Worm (Caenorhabditis elegans) whole organism, mixed stage, embryonic: ENCODE measurements around the gene pfk-1.2.

Experiments
- M03D4.4 ChIP-seq: sonication (generic microtip); optimal IDR thresholded peaks from 2 replicates; lab custom pipeline; 2017; ENCODE audit warnings: mild to moderate bottlenecking, missing genetic modification characterization, missing compliant biosample characterization
- bed-3 ChIP-seq: fragments of 200-800 bp; sonication (Bioruptor generic); optimal IDR thresholded peaks from 3 replicates; lab custom pipeline; 2018; ENCODE audit warnings: mild to moderate bottlenecking, missing genetic modification characterization, moderate library complexity, missing compliant biosample characterization
- blmp-1 ChIP-seq: fragments of 150-350 bp; optimal IDR thresholded peaks from 2 replicates; lab custom pipeline; 2014; ENCODE audit warnings: missing biosample characterization, missing genetic modification characterization
- ceh-39 ChIP-seq: fragments of 150-350 bp; optimal IDR thresholded peaks from 2 replicates; lab custom pipeline; 2014; ENCODE audit warnings: missing biosample characterization, missing genetic modification characterization
- ceh-43 ChIP-seq: fragments of 200-800 bp; sonication (Bioruptor generic); optimal IDR thresholded peaks from 2 replicates; lab custom pipeline; 2018; ENCODE audit warnings: mild to moderate bottlenecking, missing genetic modification characterization, moderate library complexity, missing compliant biosample characterization
- ceh-83 ChIP-seq: fragments of 200-800 bp; sonication (Bioruptor generic); optimal IDR thresholded peaks from 2 replicates; lab custom pipeline; 2018; ENCODE audit warnings: mild to moderate bottlenecking, missing genetic modification characterization, missing compliant biosample characterization
- ces-1 ChIP-seq: fragments of 150-350 bp; optimal IDR thresholded peaks from 2 replicates; lab custom pipeline; 2014; ENCODE audit warnings: missing biosample characterization, missing genetic modification reagents, missing genetic modification characterization
- cnd-1 ChIP-seq: fragments of 200-800 bp; sonication (Bioruptor generic); optimal IDR thresholded peaks from 2 replicates; lab custom pipeline; 2018; ENCODE audit warnings: mild to moderate bottlenecking, missing genetic modification characterization, missing compliant biosample characterization
- drap-1 ChIP-seq: fragments of 200-800 bp; sonication (Bioruptor generic); optimal IDR thresholded peaks from 3 replicates; lab custom pipeline; 2018; ENCODE audit warnings: mild to moderate bottlenecking, missing genetic modification characterization, missing compliant biosample characterization
- elt-1 ChIP-seq: sonication (generic microtip); optimal IDR thresholded peaks from 2 replicates; lab custom pipeline; 2017; ENCODE audit warnings: missing genetic modification characterization, mild to moderate bottlenecking, missing compliant biosample characterization, antibody characterized with exemption, moderate library complexity, borderline replicate concordance; ENCODE audit not compliant: insufficient read depth
- elt-3 ChIP-seq: fragments of 150-350 bp; optimal IDR thresholded peaks from 2 replicates; lab custom pipeline; 2014; ENCODE audit warnings: missing biosample characterization, missing genetic modification characterization
- flh-1 ChIP-seq: fragments of 200-800 bp; sonication (Bioruptor generic); optimal IDR thresholded peaks from 2 replicates; lab custom pipeline; 2018; ENCODE audit warnings: mild to moderate bottlenecking, missing genetic modification characterization, moderate library complexity, missing compliant biosample characterization
- ham-2 ChIP-seq: fragments of 200-800 bp; sonication (Bioruptor generic); optimal IDR thresholded peaks from 2 replicates; lab custom pipeline; 2018; ENCODE audit warnings: mild to moderate bottlenecking, missing genetic modification characterization, missing compliant biosample characterization
- hlh-1 ChIP-seq: fragments of 150-350 bp; optimal IDR thresholded peaks from 2 replicates; lab custom pipeline; 2014; ENCODE audit warnings: missing biosample characterization, missing genetic modification reagents, missing genetic modification characterization
- lin-13 ChIP-seq: fragments of 150-350 bp; optimal IDR thresholded peaks from 2 replicates; lab custom pipeline; 2014; ENCODE audit warnings: missing biosample characterization, missing genetic modification characterization
- lin-32 ChIP-seq: fragments of 200-800 bp; sonication (Bioruptor generic); optimal IDR thresholded peaks from 2 replicates; lab custom pipeline; 2018; ENCODE audit warnings: mild to moderate bottlenecking, missing genetic modification characterization, missing compliant biosample characterization
- lsy-2 ChIP-seq: fragments of 150-350 bp; optimal IDR thresholded peaks from 2 replicates; lab custom pipeline; 2014; ENCODE audit warnings: missing biosample characterization, missing genetic modification characterization
- mab-5 ChIP-seq: fragments of 150-350 bp; optimal IDR thresholded peaks from 2 replicates; lab custom pipeline; 2014; ENCODE audit warnings: missing biosample characterization, missing genetic modification characterization
- mep-1 ChIP-seq: fragments of 150-350 bp; optimal IDR thresholded peaks from 2 replicates; lab custom pipeline; 2017; ENCODE audit warnings: missing biosample characterization, missing genetic modification reagents, missing genetic modification characterization, inconsistent platforms
- mls-2 ChIP-seq: sonication (generic microtip); optimal IDR thresholded peaks from 2 replicates; lab custom pipeline; 2016; ENCODE audit warnings: mild to moderate bottlenecking, missing genetic modification characterization, moderate library complexity, missing compliant biosample characterization
- nhr-12 ChIP-seq: fragments of 150-350 bp; optimal IDR thresholded peaks from 2 replicates; lab custom pipeline; 2014; ENCODE audit warnings: missing biosample characterization, missing genetic modification characterization
- nhr-2 ChIP-seq: fragments of 150-350 bp; optimal IDR thresholded peaks from 2 replicates; lab custom pipeline; 2014; ENCODE audit warnings: missing biosample characterization, missing genetic modification characterization
- nhr-237 ChIP-seq: fragments of 150-350 bp; optimal IDR thresholded peaks from 2 replicates; lab custom pipeline; 2014; ENCODE audit warnings: missing biosample characterization, missing genetic modification characterization
- nhr-28 ChIP-seq: fragments of 150-350 bp; optimal IDR thresholded peaks from 2 replicates; lab custom pipeline; 2014; ENCODE audit warnings: missing biosample characterization, missing genetic modification characterization
- nhr-76 ChIP-seq: sonication (generic microtip); optimal IDR thresholded peaks from 2 replicates; lab custom pipeline; 2017; ENCODE audit warnings: missing biosample characterization, missing genetic modification characterization
- pha-4 ChIP-seq: fragments of 150-350 bp; optimal IDR thresholded peaks from 2 replicates; lab custom pipeline; 2018; ENCODE audit warnings: missing biosample characterization, missing genetic modification reagents, missing genetic modification characterization
- sem-2 ChIP-seq: fragments of 200-800 bp; sonication (Bioruptor generic); optimal IDR thresholded peaks from 2 replicates; lab custom pipeline; 2018; ENCODE audit warnings: mild to moderate bottlenecking, missing genetic modification characterization, missing compliant biosample characterization
- snpc-4 ChIP-seq: fragments of 150-350 bp; optimal IDR thresholded peaks from 2 replicates; lab custom pipeline; 2014; ENCODE audit warnings: missing biosample characterization, missing genetic modification characterization
- sptf-1 ChIP-seq: sonication (generic microtip); optimal IDR thresholded peaks from 2 replicates; lab custom pipeline; 2017; ENCODE audit warnings: mild to moderate bottlenecking, missing genetic modification characterization, moderate library complexity, missing compliant biosample characterization
- tbx-8 ChIP-seq: fragments of 200-800 bp; sonication (Bioruptor generic); optimal IDR thresholded peaks from 2 replicates; lab custom pipeline; 2018; ENCODE audit warnings: mild to moderate bottlenecking, missing genetic modification characterization, moderate library complexity, missing compliant biosample characterization
- unc-120 ChIP-seq: sonication (generic microtip); optimal IDR thresholded peaks from 2 replicates; lab custom pipeline; 2017; ENCODE audit warnings: missing genetic modification characterization, missing compliant biosample characterization; ENCODE audit not compliant: poor library complexity, severe bottlenecking
- unc-39 ChIP-seq: fragments of 150-350 bp; optimal IDR thresholded peaks from 2 replicates; lab custom pipeline; 2014; ENCODE audit warnings: missing biosample characterization, missing genetic modification characterization
- unc-62 ChIP-seq: fragments of 150-350 bp; optimal IDR thresholded peaks from 2 replicates; lab custom pipeline; 2014; ENCODE audit warnings: missing biosample characterization, missing genetic modification reagents, missing genetic modification characterization
- zip-8 ChIP-seq: fragments of 150-350 bp; optimal IDR thresholded peaks from 2 replicates; lab custom pipeline; 2014; ENCODE audit warnings: missing biosample characterization, missing genetic modification characterization
- ztf-11 ChIP-seq: fragments of 150-350 bp; optimal IDR thresholded peaks from 2 replicates; lab custom pipeline; 2014; ENCODE audit warnings: missing biosample characterization, missing genetic modification characterization

pfk-1.2 gene

ce11 chrV:9549459-9549858 is 17.9 kb downstream of the pfk-1.2 start, which contains the start of gene nstp-10:
Gene nstp-10, minus strand, starts transcription at chrV:9549836.
- TF ChIP-seq zip-8 (tag; lab: Kevin White, UChicago), result no peak
- peak; percentile 28 for TF ChIP-seq ces-1
- no peak for TF ChIP-seq tbx-8 (GFP tag; lab: Kevin White, UChicago)
- TF ChIP-seq cnd-1, result no peak
- TF ChIP-seq sem-2, result no peak
- TF ChIP-seq hlh-1 (tag; lab: Kevin White, UChicago), result no peak
- TF ChIP-seq M03D4.4 (tag; lab: Kevin White, UChicago), result no peak
- TF ChIP-seq unc-62 (GFP tag; lab: Kevin White, UChicago), result no peak
- TF ChIP-seq snpc-4, result no peak
- no peak for TF ChIP-seq ztf-11 (tag; lab: Kevin White, UChicago)
- no peak for TF ChIP-seq nhr-76 (tag; lab: Kevin White, UChicago)
- no peak for TF ChIP-seq ceh-43 (GFP tag; lab: Kevin White, UChicago)
- no peak for TF ChIP-seq ceh-83 (GFP tag; lab: Kevin White, UChicago)
- peak; percentile 84 for TF ChIP-seq lsy-2
- TF ChIP-seq mep-1, result peak; percentile 81
- TF ChIP-seq elt-3, result no peak
- TF ChIP-seq drap-1 (GFP tag; lab: Kevin White, UChicago), result no peak
- TF ChIP-seq unc-39 (tag; lab: Kevin White, UChicago), result no peak
- TF ChIP-seq lin-32 (GFP tag; lab: Kevin White, UChicago), result no peak
- no peak for TF ChIP-seq ham-2 (GFP tag; lab: Kevin White, UChicago)
- no peak for TF ChIP-seq elt-1 (tag; lab: Kevin White, UChicago)
- TF ChIP-seq nhr-237 (tag; lab: Kevin White, UChicago), result peak; percentile 8
- no peak for TF ChIP-seq sptf-1 (tag; lab: Kevin White, UChicago)
- TF ChIP-seq lin-13 (tag; lab: Kevin White, UChicago), result peak; percentile 47
- no peak for TF ChIP-seq mls-2 (tag; lab: Kevin White, UChicago)
- TF ChIP-seq blmp-1 (tag; lab: Kevin White, UChicago), result no peak
- no peak for TF ChIP-seq pha-4 (tag; lab: Kevin White, UChicago)
- no peak for TF ChIP-seq mab-5 (tag; lab: Kevin White, UChicago)
- no peak for TF ChIP-seq unc-120 (tag; lab: Kevin White, UChicago)
- no peak for TF ChIP-seq nhr-2 (tag; lab: Kevin White, UChicago)
- TF ChIP-seq bed-3, result no peak
- no peak for TF ChIP-seq nhr-12 (tag; lab: Kevin White, UChicago)
- TF ChIP-seq nhr-28 (tag; lab: Kevin White, UChicago), result no peak
- TF ChIP-seq flh-1 (GFP tag; lab: Kevin White, UChicago), result no peak
- TF ChIP-seq ceh-39, result no peak

ce11 chrV:9550313-9550712 is 18.7 kb downstream of the pfk-1.2 start, which contains the start of gene ehbp-1:
Gene ehbp-1, plus strand, starts transcription at chrV:9550644.
- TF ChIP-seq ces-1, result peak; percentile 78
- TF ChIP-seq ceh-83 (GFP tag; lab: Kevin White, UChicago), result no peak
- TF ChIP-seq ceh-43 (GFP tag; lab: Kevin White, UChicago), result no peak
- TF ChIP-seq unc-120 (tag; lab: Kevin White, UChicago), result peak; percentile 58

- TF ChIP-seq unc-120 (tag; lab: Kevin White, UChicago), result no peak
- TF ChIP-seq sptf-1 (tag; lab: Kevin White, UChicago), result no peak
- TF ChIP-seq lin-32 (GFP tag; lab: Kevin White, UChicago), result no peak
- no peak for TF ChIP-seq nhr-2 (tag; lab: Kevin White, UChicago)
- no peak for TF ChIP-seq flh-1 (GFP tag; lab: Kevin White, UChicago)
- TF ChIP-seq unc-39 (tag; lab: Kevin White, UChicago), result no peak
- no peak for TF ChIP-seq drap-1 (GFP tag; lab: Kevin White, UChicago)
- TF ChIP-seq M03D4.4 (tag; lab: Kevin White, UChicago), result no peak
- TF ChIP-seq nhr-76 (tag; lab: Kevin White, UChicago), result no peak
- no peak for TF ChIP-seq blmp-1 (tag; lab: Kevin White, UChicago)
- no peak for TF ChIP-seq hlh-1 (tag; lab: Kevin White, UChicago)
- TF ChIP-seq ztf-11 (tag; lab: Kevin White, UChicago), result no peak
Measured at ce11 chrV:9556668-9557067, 25.1 kb downstream of the pfk-1.2 start.
